Fruit fly (Drosophila melanogaster): Measurements from ENCODE around the gene CG17930.

DNA sequence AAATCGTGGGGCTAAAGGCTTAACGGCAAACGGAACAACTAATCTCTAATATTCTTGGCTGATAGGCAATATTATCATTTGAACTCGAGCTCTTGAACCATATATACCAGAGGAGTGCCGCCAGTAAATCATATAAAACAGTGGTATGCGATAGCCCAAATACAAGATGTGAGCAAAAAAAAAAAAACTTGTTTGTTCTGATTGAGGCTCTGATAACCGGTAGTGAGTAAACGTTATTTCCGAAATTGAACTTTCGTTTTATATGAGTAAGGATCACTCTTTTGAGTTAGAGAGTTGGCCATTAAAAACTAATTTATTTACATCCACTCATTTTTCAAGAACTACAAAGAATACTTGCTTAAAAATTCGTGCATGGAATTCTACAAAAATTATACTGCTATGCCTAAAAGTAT is 17.6 kb upstream of the CG17930 start:
- TF ChIP-seq ttk (optimal IDR thresholded peaks at IDR 0.05) (no peak), psq (optimal IDR thresholded peaks at IDR 0.05) (no peak), h (optimal IDR thresholded peaks at IDR 0.05) (no peak), Sin3A (optimal IDR thresholded peaks at IDR 0.05) (no peak), insv (optimal IDR thresholded peaks at IDR 0.05) (no peak)

Data from Kc167 (cell line).